Fruit fly (Drosophila melanogaster) whole organism, embryonic: Measurements from ENCODE around the gene PH4alphaSG2.

Experiments
- CG10267 ChIP-seq: fragments of 200-800 bp; sonication (Bioruptor generic); optimal IDR thresholded peaks from 2 replicates; lab custom pipeline; 2018; ENCODE audit warnings: missing biosample characterization, mild to moderate bottlenecking, missing genetic modification characterization, moderate library complexity
- CG11560 ChIP-seq: fragments of 200-800 bp; sonication (Bioruptor generic); IDR thresholded peaks from 3 replicates; pipeline ENCODE4 v1.3.6; 2022; ENCODE audit warnings: missing biosample characterization, missing genetic modification characterization
- CG13424 ChIP-seq: fragments of 200-800 bp; sonication (Bioruptor generic); optimal IDR thresholded peaks from 2 replicates; lab custom pipeline; 2019; ENCODE audit warnings: missing biosample characterization, mild to moderate bottlenecking, missing genetic modification characterization, moderate library complexity
- CG15073 ChIP-seq: fragments of 200-800 bp; sonication (Bioruptor generic); optimal IDR thresholded peaks from 2 replicates; lab custom pipeline; 2016; ENCODE audit warnings: missing biosample characterization, missing genetic modification characterization
- CG15479 ChIP-seq: fragments of 200-800 bp; sonication (Bioruptor generic); optimal IDR thresholded peaks from 3 replicates; lab custom pipeline; 2019; ENCODE audit warnings: missing biosample characterization, mild to moderate bottlenecking, missing genetic modification characterization, moderate library complexity
- CG1647 ChIP-seq: fragments of 200-800 bp; sonication (Bioruptor generic); optimal IDR thresholded peaks from 3 replicates; lab custom pipeline; 2016; ENCODE audit warnings: missing biosample characterization, missing genetic modification characterization
- CG17568 ChIP-seq: fragments of 200-800 bp; sonication (Bioruptor generic); optimal IDR thresholded peaks from 2 replicates; lab custom pipeline; 2018; ENCODE audit warnings: missing biosample characterization, mild to moderate bottlenecking, missing genetic modification characterization, moderate library complexity
- CG18476 ChIP-seq: fragments of 200-800 bp; sonication (Bioruptor generic); optimal IDR thresholded peaks from 2 replicates; lab custom pipeline; 2016; ENCODE audit warnings: missing biosample characterization, mild to moderate bottlenecking, missing genetic modification characterization
- CG30403 ChIP-seq: fragments of 200-800 bp; sonication (Bioruptor generic); optimal IDR thresholded peaks from 3 replicates; lab custom pipeline; 2016; ENCODE audit warnings: missing biosample characterization, missing genetic modification characterization
- CG6813 ChIP-seq: fragments of 200-800 bp; sonication (Bioruptor generic); optimal IDR thresholded peaks from 2 replicates; lab custom pipeline; 2017; ENCODE audit warnings: missing biosample characterization, missing genetic modification characterization, mild to moderate bottlenecking, moderate library complexity, missing genetic modification reagents
- CG8359 ChIP-seq: fragments of 200-800 bp; sonication (Bioruptor generic); optimal IDR thresholded peaks from 2 replicates; lab custom pipeline; 2017; ENCODE audit warnings: missing biosample characterization, mild to moderate bottlenecking, missing genetic modification characterization, borderline replicate concordance
- CG8388 ChIP-seq: fragments of 200-800 bp; sonication (Bioruptor generic); optimal IDR thresholded peaks from 2 replicates; lab custom pipeline; 2019; ENCODE audit warnings: missing biosample characterization, mild to moderate bottlenecking, missing genetic modification characterization, moderate library complexity
- CG9215 ChIP-seq: fragments of 200-800 bp; sonication (Bioruptor generic); IDR thresholded peaks from 2 replicates; pipeline ENCODE4 v1.3.6; 2022; ENCODE audit warnings: missing biosample characterization, missing genetic modification characterization
- Dref ChIP-seq: fragments of 200-800 bp; sonication (Bioruptor generic); IDR thresholded peaks from 2 replicates; pipeline ENCODE4 v1.3.6; 2022; ENCODE audit warnings: missing biosample characterization, missing genetic modification characterization
- E2f2 ChIP-seq: fragments of 200-800 bp; sonication (Bioruptor generic); IDR thresholded peaks from 2 replicates; pipeline ENCODE4 v1.3.6; 2022; ENCODE audit warnings: missing biosample characterization, missing genetic modification characterization
- Eip74EF ChIP-seq, 2 experiments: fragments of 200-800 bp in 1 of 2; fragments of >200 bp in 1 of 2; sonication (Bioruptor generic) in 1 of 2; optimal IDR thresholded peaks; 2 replicates each; lab custom pipeline; 2017 to 2019; ENCODE audit warnings: missing biosample characterization in 2 of 2, missing genetic modification characterization in 2 of 2, mild to moderate bottlenecking in 1 of 2, moderate library complexity in 1 of 2
- GATAe ChIP-seq: fragments of 200-800 bp; sonication (Bioruptor generic); conservative IDR thresholded peaks from 2 replicates; pipeline ENCODE4 v1.3.6; 2022; ENCODE audit warnings: missing biosample characterization, missing genetic modification characterization
- H15 ChIP-seq: fragments of 200-800 bp; sonication (Bioruptor generic); IDR thresholded peaks from 3 replicates; pipeline ENCODE4 v1.3.6; 2022; ENCODE audit warnings: missing biosample characterization, missing genetic modification characterization
- HLH4C ChIP-seq: fragments of 200-800 bp; sonication (Bioruptor generic); IDR thresholded peaks from 3 replicates; pipeline ENCODE4 v1.3.6; 2022; ENCODE audit warnings: missing biosample characterization, missing genetic modification characterization; ENCODE audit not compliant: partially characterized antibody
- Meics ChIP-seq: fragments of 200-800 bp; sonication (Bioruptor generic); optimal IDR thresholded peaks from 2 replicates; lab custom pipeline; 2017; ENCODE audit warnings: missing biosample characterization, mild to moderate bottlenecking, missing genetic modification characterization
- Oaz ChIP-seq: fragments of 200-800 bp; sonication (Bioruptor generic); IDR thresholded peaks from 2 replicates; pipeline ENCODE4 v1.3.6; 2022; ENCODE audit warnings: missing biosample characterization, missing genetic modification characterization
- Sox100B ChIP-seq: fragments of 200-800 bp; sonication (Bioruptor generic); optimal IDR thresholded peaks from 3 replicates; lab custom pipeline; 2018; ENCODE audit warnings: missing biosample characterization, mild to moderate bottlenecking, missing genetic modification characterization
- Xbp1 ChIP-seq: fragments of 200-800 bp; sonication (Bioruptor generic); optimal IDR thresholded peaks from 3 replicates; lab custom pipeline; 2016; ENCODE audit warnings: missing biosample characterization, mild to moderate bottlenecking, missing genetic modification characterization
- ac ChIP-seq: fragments of 200-800 bp; sonication (Bioruptor generic); optimal IDR thresholded peaks from 3 replicates; lab custom pipeline; 2017; ENCODE audit warnings: missing biosample characterization, mild to moderate bottlenecking, missing genetic modification characterization
- amos ChIP-seq: fragments of 200-800 bp; sonication (Bioruptor generic); IDR thresholded peaks from 2 replicates; pipeline ENCODE4 v1.3.6; 2022; ENCODE audit warnings: missing biosample characterization, missing genetic modification characterization; ENCODE audit not compliant: partially characterized antibody
- bcd ChIP-seq: fragments of 200-800 bp; sonication (Bioruptor generic); optimal IDR thresholded peaks from 2 replicates; lab custom pipeline; 2017; ENCODE audit warnings: missing biosample characterization, mild to moderate bottlenecking, missing genetic modification characterization
- chm ChIP-seq: fragments of 200-800 bp; sonication (Bioruptor generic); IDR thresholded peaks from 2 replicates; pipeline ENCODE4 v1.3.6; 2022; ENCODE audit warnings: missing biosample characterization, missing genetic modification characterization
- cwo ChIP-seq: fragments of 200-800 bp; sonication (Bioruptor generic); optimal IDR thresholded peaks from 3 replicates; lab custom pipeline; 2017; ENCODE audit warnings: missing biosample characterization, missing genetic modification characterization, mild to moderate bottlenecking, moderate library complexity, missing genetic modification reagents
- dimm ChIP-seq: fragments of 200-800 bp; sonication (Bioruptor generic); IDR thresholded peaks from 2 replicates; pipeline ENCODE4 v1.3.6; 2022; ENCODE audit warnings: missing biosample characterization, missing genetic modification characterization
- disco-r ChIP-seq: fragments of 200-800 bp; sonication (Bioruptor generic); optimal IDR thresholded peaks from 2 replicates; lab custom pipeline; 2016; ENCODE audit warnings: missing biosample characterization, missing genetic modification characterization
- dmrt11E ChIP-seq: fragments of 200-800 bp; sonication (Bioruptor generic); optimal IDR thresholded peaks from 3 replicates; lab custom pipeline; 2018; ENCODE audit warnings: missing biosample characterization, mild to moderate bottlenecking, missing genetic modification characterization, moderate library complexity
- en ChIP-seq: fragments of 200-800 bp; sonication (Bioruptor generic); optimal IDR thresholded peaks from 2 replicates; lab custom pipeline; 2016; ENCODE audit warnings: missing biosample characterization, missing genetic modification characterization
- gsb-n ChIP-seq: fragments of 200-800 bp; sonication (Bioruptor generic); optimal IDR thresholded peaks from 3 replicates; lab custom pipeline; 2018; ENCODE audit warnings: missing biosample characterization, mild to moderate bottlenecking, missing genetic modification characterization
- hkb ChIP-seq, 2 experiments: fragments of 200-800 bp in 1 of 2; fragments of >200 bp in 1 of 2; sonication (Bioruptor generic) in 1 of 2; IDR thresholded peaks in 1 of 2; optimal IDR thresholded peaks in 1 of 2; 2 replicates each; pipeline versions ENCODE4 v1.3.6 to Lab custom; 2017 to 2022; ENCODE audit warnings: missing biosample characterization in 1 of 2, missing genetic modification characterization in 1 of 2
- insv ChIP-seq, 2 experiments: fragments of 200-800 bp; sonication (Bioruptor generic); optimal IDR thresholded peaks; 3 replicates each; lab custom pipeline; 2016 to 2018; ENCODE audit warnings: missing biosample characterization in 2 of 2, missing genetic modification characterization in 2 of 2
- kni ChIP-seq: fragments of 200-800 bp; sonication (Bioruptor generic); optimal IDR thresholded peaks from 3 replicates; lab custom pipeline; 2017; ENCODE audit warnings: mild to moderate bottlenecking, missing biosample characterization, missing genetic modification reagents, missing genetic modification characterization
- lmd ChIP-seq: fragments of 200-800 bp; sonication (Bioruptor generic); IDR thresholded peaks from 2 replicates; pipeline ENCODE4 v1.3.6; 2022; ENCODE audit warnings: missing biosample characterization, missing genetic modification characterization
- oc ChIP-seq: fragments of 200-800 bp; sonication (Bioruptor generic); optimal IDR thresholded peaks from 2 replicates; lab custom pipeline; 2018; ENCODE audit warnings: missing biosample characterization, mild to moderate bottlenecking, missing genetic modification characterization, moderate library complexity
- pho ChIP-seq: fragments of 200-800 bp; sonication (Bioruptor generic); optimal IDR thresholded peaks from 2 replicates; lab custom pipeline; 2016; ENCODE audit warnings: missing biosample characterization, missing genetic modification characterization
- prd ChIP-seq, 3 experiments: fragments of >200 bp in 2 of 3; fragments of 200-800 bp in 1 of 3; sonication (Bioruptor generic) in 1 of 3; optimal IDR thresholded peaks in 2 of 3; IDR thresholded peaks in 1 of 3; 2 replicates in 2 of 3; 3 replicates in 1 of 3; pipeline versions ENCODE4 v1.3.6 to Lab custom; 2017 to 2022; ENCODE audit warnings: missing biosample characterization in 1 of 3, missing genetic modification characterization in 1 of 3
- slou ChIP-seq: fragments of 200-800 bp; sonication (Bioruptor generic); optimal IDR thresholded peaks from 3 replicates; lab custom pipeline; 2016; ENCODE audit warnings: missing biosample characterization, missing genetic modification characterization
- slp2 ChIP-seq: fragments of 200-800 bp; sonication (Bioruptor generic); optimal IDR thresholded peaks from 2 replicates; lab custom pipeline; 2016; ENCODE audit warnings: missing biosample characterization, missing genetic modification characterization
- sob ChIP-seq: fragments of 200-800 bp; sonication (Bioruptor generic); IDR thresholded peaks from 2 replicates; pipeline ENCODE4 v1.3.6; 2022; ENCODE audit warnings: missing biosample characterization, missing genetic modification characterization
- ssp ChIP-seq: fragments of 200-800 bp; sonication (Bioruptor generic); IDR thresholded peaks from 2 replicates; pipeline ENCODE4 v1.3.6; 2022; ENCODE audit warnings: missing biosample characterization, missing genetic modification characterization
- tll ChIP-seq, 2 experiments: fragments of 200-800 bp in 1 of 2; fragments of >200 bp in 1 of 2; sonication (Bioruptor generic) in 1 of 2; optimal IDR thresholded peaks; 2 replicates each; lab custom pipeline; 2017 to 2019; ENCODE audit warnings: missing biosample characterization in 2 of 2, missing genetic modification characterization in 2 of 2, mild to moderate bottlenecking in 1 of 2, moderate library complexity in 1 of 2
- trh ChIP-seq: fragments of 200-800 bp; sonication (Bioruptor generic); optimal IDR thresholded peaks from 2 replicates; lab custom pipeline; 2016; ENCODE audit warnings: missing biosample characterization, missing genetic modification characterization
- wdn ChIP-seq: fragments of 200-800 bp; sonication (Bioruptor generic); IDR thresholded peaks from 2 replicates; pipeline ENCODE4 v1.3.6; 2022; ENCODE audit warnings: missing biosample characterization, missing genetic modification characterization
- wor ChIP-seq: fragments of 200-800 bp; sonication (Bioruptor generic); IDR thresholded peaks from 2 replicates; pipeline ENCODE4 v1.3.6; 2022; ENCODE audit warnings: missing biosample characterization, missing genetic modification characterization
- zfh2 ChIP-seq: fragments of 200-800 bp; sonication (Bioruptor generic); optimal IDR thresholded peaks from 2 replicates; lab custom pipeline; 2016; ENCODE audit warnings: missing biosample characterization, missing genetic modification characterization

The PH4alphaSG2 gene

dm6 chr3R:30540196-30540595 lies 50.3 kb downstream of the PH4alphaSG2 start (continued):
- TF ChIP-seq CG1647 (GFP tag; lab: Kevin White, UChicago) = peak; percentile 92
- TF ChIP-seq zfh2 (GFP tag; lab: Kevin White, UChicago) = peak; percentile 91
- peak; percentile 69 for TF ChIP-seq E2f2 (GFP tag; lab: Robert Waterston, UW)
- peak; percentile 86 for TF ChIP-seq oc (tag; lab: Kevin White, UChicago)
- TF ChIP-seq CG30403 (GFP tag; lab: Kevin White, UChicago) = peak; percentile 94
- TF ChIP-seq CG13424 (tag; lab: Kevin White, UChicago) = peak; percentile 92
- TF ChIP-seq H15 = peak; percentile 91
- TF ChIP-seq CG17568 (GFP tag; lab: Kevin White, UChicago) = peak; percentile 84
- TF ChIP-seq GATAe (GFP tag; lab: Robert Waterston, UW) = peak; percentile 37; the same call in 1 of the 2 replicates
- peak; percentile 86 for TF ChIP-seq CG18476 (GFP tag; lab: Kevin White, UChicago)
- peak; percentile 86 for TF ChIP-seq CG8388 (GFP tag; lab: Kevin White, UChicago)
- TF ChIP-seq insv (GFP tag; optimal IDR thresholded peaks at IDR 0.05; lab: Kevin White, UChicago) = peak in 1 of 2 experiments; percentile 33
- peak; percentile 79 for TF ChIP-seq CG10267 (tag; lab: Kevin White, UChicago)
- TF ChIP-seq wdn (GFP tag; lab: Robert Waterston, UW) = peak; percentile 91
- no peak for TF ChIP-seq HLH4C (GFP tag; lab: Robert Waterston, UW)
- peak; percentile 81 for TF ChIP-seq gsb-n (tag; lab: Kevin White, UChicago)
- no peak for TF ChIP-seq ac (GFP tag; lab: Kevin White, UChicago)
- TF ChIP-seq Xbp1 (GFP tag; lab: Kevin White, UChicago) = peak; percentile 94
- TF ChIP-seq CG9215 (GFP tag; lab: Robert Waterston, UW) = peak; percentile 87
- peak; percentile 85 for TF ChIP-seq Sox100B (GFP tag; lab: Kevin White, UChicago)
- peak; percentile 92 for TF ChIP-seq lmd (GFP tag; lab: Robert Waterston, UW)
- no peak for TF ChIP-seq prd (optimal IDR thresholded peaks at IDR 0.05; lab: Kevin White, UChicago)
- TF ChIP-seq prd (GFP tag; IDR thresholded peaks at IDR 0.05; lab: Robert Waterston, UW) = peak; percentile 95
- TF ChIP-seq cwo (GFP tag; lab: Kevin White, UChicago) = peak; percentile 88
- peak; percentile 25 for TF ChIP-seq kni (GFP tag; lab: Kevin White, UChicago)
- peak; percentile 96 for TF ChIP-seq sob (GFP tag; lab: Robert Waterston, UW)
- peak; percentile 89 for TF ChIP-seq CG6813
- TF ChIP-seq pho (GFP tag; lab: Kevin White, UChicago) = peak; percentile 93
- TF ChIP-seq hkb (optimal IDR thresholded peaks at IDR 0.05; lab: Kevin White, UChicago) = no peak
- peak; percentile 94 for TF ChIP-seq hkb (GFP tag; IDR thresholded peaks at IDR 0.05; lab: Robert Waterston, UW)
- peak; percentile 69 for TF ChIP-seq trh
- TF ChIP-seq CG15479 (GFP tag; lab: Kevin White, UChicago) = no peak
- peak; percentile 85 for TF ChIP-seq slou
- peak; percentile 90 for TF ChIP-seq disco-r (GFP tag; lab: Kevin White, UChicago)
- TF ChIP-seq Oaz (GFP tag; lab: Robert Waterston, UW) = peak; percentile 88
- TF ChIP-seq Meics (GFP tag; lab: Kevin White, UChicago) = peak; percentile 93
- TF ChIP-seq chm (GFP tag; lab: Robert Waterston, UW) = peak; percentile 90
- peak; percentile 85 for TF ChIP-seq dimm (GFP tag; lab: Robert Waterston, UW)
- TF ChIP-seq Eip74EF (GFP tag; optimal IDR thresholded peaks at IDR 0.05; lab: Kevin White, UChicago) = peak in 1 of 2 experiments; percentile 89
- 0 out of 2 replicates have a peak, but pooled peaks have one; percentile 2 for TF ChIP-seq Dref (GFP tag; lab: Robert Waterston, UW)
- TF ChIP-seq amos (GFP tag; lab: Robert Waterston, UW) = no peak
- peak; percentile 82 for TF ChIP-seq slp2 (GFP tag; lab: Kevin White, UChicago)
- peak; percentile 84 for TF ChIP-seq CG11560 (tag; lab: Robert Waterston, UW)
- TF ChIP-seq ssp (GFP tag; lab: Robert Waterston, UW) = peak; percentile 76
- peak; percentile 39 for TF ChIP-seq CG15073 (GFP tag; lab: Kevin White, UChicago)
- TF ChIP-seq CG8359 (GFP tag; lab: Kevin White, UChicago) = peak; percentile 71
- TF ChIP-seq bcd (GFP tag; lab: Kevin White, UChicago) = peak; percentile 91
- TF ChIP-seq tll (GFP tag; optimal IDR thresholded peaks at IDR 0.05; lab: Kevin White, UChicago) = no peak
- peak; percentile 90 for TF ChIP-seq en
- peak; percentile 82 for TF ChIP-seq wor
- TF ChIP-seq dmrt11E (tag; lab: Kevin White, UChicago) = peak; percentile 67
